Worm (Caenorhabditis elegans): ENCODE results near the gene valv-1.

valv-1 gene

DNA sequence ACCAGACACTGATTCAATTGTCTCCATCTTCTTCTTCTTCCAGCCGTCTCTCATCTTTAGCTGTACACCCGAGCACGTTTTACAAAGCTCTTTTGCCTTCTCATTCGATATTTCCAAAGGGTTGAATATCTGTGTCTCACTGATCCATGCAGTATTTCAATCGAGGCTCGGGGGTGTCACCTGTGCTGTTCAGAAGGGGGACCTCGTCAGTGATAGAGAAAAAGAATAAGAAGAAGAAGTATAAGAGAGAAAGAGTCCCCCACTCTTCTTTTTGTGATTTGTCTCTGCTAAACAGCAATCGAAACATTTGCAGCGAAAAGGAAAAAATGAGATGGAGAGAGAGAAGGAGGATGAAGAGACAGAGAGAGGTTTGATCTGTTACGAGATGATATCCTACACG is 19.1 kb downstream of the valv-1 start:
- TF ChIP-seq nfya-1 (tag; optimal IDR thresholded peaks at IDR 0.05; ENCODE audit: insufficient read depth) = peak; percentile 7
- TF ChIP-seq fkh-2 (tag; optimal IDR thresholded peaks at IDR 0.05) = no peak

- no peak for TF ChIP-seq nhr-28 (tag; optimal IDR thresholded peaks at IDR 0.05)
- TF ChIP-seq ztf-4 (tag; optimal IDR thresholded peaks at IDR 0.05) = no peak
- TF ChIP-seq pqm-1 (tag; optimal IDR thresholded peaks at IDR 0.05) = no peak
- no peak for TF ChIP-seq unc-39 (tag; optimal IDR thresholded peaks at IDR 0.05)
- TF ChIP-seq zag-1 (tag; optimal IDR thresholded peaks at IDR 0.05) = no peak
- no peak for TF ChIP-seq nfya-1 (tag; optimal IDR thresholded peaks at IDR 0.05; ENCODE audit: insufficient read depth)
- TF ChIP-seq nhr-11 (tag; optimal IDR thresholded peaks at IDR 0.05) = no peak
- no peak for TF ChIP-seq mdl-1 (tag; optimal IDR thresholded peaks at IDR 0.05)
- TF ChIP-seq fkh-10 (GFP tag; optimal IDR thresholded peaks at IDR 0.05) = no peak
- no peak for TF ChIP-seq nhr-43 (tag; optimal IDR thresholded peaks at IDR 0.05; ENCODE audit: poor library complexity, severe bottlenecking)
Observed at ce11 chrIV:7424198-7424597, 20.9 kb downstream of the valv-1 start, which contains the start of gene unc-82. Gene unc-82 (plus strand): TSS chrIV:7424498.

- TF ChIP-seq mml-1 (tag; optimal IDR thresholded peaks at IDR 0.05) (no peak), jun-1 (tag; optimal IDR thresholded peaks at IDR 0.05) (no peak), fos-1 (tag; optimal IDR thresholded peaks at IDR 0.05) (no peak), lsy-12 (tag; optimal IDR thresholded peaks at IDR 0.05) (no peak), elt-1 (tag; optimal IDR thresholded peaks at IDR 0.05) (no peak), ztf-4 (tag; optimal IDR thresholded peaks at IDR 0.05) (no peak), nhr-43 (tag; optimal IDR thresholded peaks at IDR 0.05; ENCODE audit: poor library complexity, severe bottlenecking) (no peak), fkh-10 (GFP tag; optimal IDR thresholded peaks at IDR 0.05) (no peak), nhr-25 (tag; optimal IDR thresholded peaks at IDR 0.05) (no peak), nhr-12 (tag; optimal IDR thresholded peaks at IDR 0.05) (no peak), skn-1 (tag; optimal IDR thresholded peaks at IDR 0.05) (no peak), R02D3.7 (tag; optimal IDR thresholded peaks at IDR 0.05) (no peak), fkh-2 (tag; optimal IDR thresholded peaks at IDR 0.05) (no peak), tbx-2 (tag; optimal IDR thresholded peaks at IDR 0.05) (no peak)
Observed at ce11 chrIV:7420913-7421312, 24.2 kb downstream of the valv-1 start, which contains the start of gene srtx-1. Gene srtx-1 (plus strand): TSS chrIV:7421213.

DNA sequence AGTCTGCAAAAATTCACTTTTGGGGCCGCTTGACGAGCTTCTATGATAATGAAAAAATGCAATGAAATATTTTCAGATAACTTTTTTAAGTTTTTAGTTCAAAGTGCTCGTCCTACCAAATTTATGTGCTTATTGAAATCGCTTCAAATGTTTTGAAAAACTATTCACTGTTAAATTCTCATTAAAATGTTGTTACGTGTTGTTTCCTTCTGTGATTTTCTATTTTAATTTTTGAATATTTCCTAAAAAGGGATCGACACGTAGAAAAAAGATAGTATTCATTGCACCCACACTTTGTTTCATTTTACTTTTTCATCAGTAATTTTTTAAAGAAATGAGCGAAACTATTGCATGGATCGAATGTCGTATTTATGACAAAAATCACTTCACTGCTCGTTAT is 26.3 kb downstream of the valv-1 start, which contains the start of gene B0496.6:
Gene B0496.6, plus strand, starts transcription at position 301 of the 400 bp plus-strand sequence.
- TF ChIP-seq egl-27 (tag; optimal IDR thresholded peaks at IDR 0.05) (no peak), nhr-43 (tag; optimal IDR thresholded peaks at IDR 0.05; ENCODE audit: poor library complexity, severe bottlenecking) (no peak), elt-1 (tag; optimal IDR thresholded peaks at IDR 0.05) (no peak), hmg-11 (tag; optimal IDR thresholded peaks at IDR 0.05) (no peak), ztf-4 (tag; optimal IDR thresholded peaks at IDR 0.05) (no peak), skn-1 (tag; optimal IDR thresholded peaks at IDR 0.05) (no peak)

ce11 chrIV:7414163-7414562 is 31.0 kb downstream of the valv-1 start:
- TF ChIP-seq fkh-10 (GFP tag; optimal IDR thresholded peaks at IDR 0.05) (peak; percentile 96), nhr-77 (tag; optimal IDR thresholded peaks at IDR 0.05) (no peak)

- TF ChIP-seq lin-15B (tag; optimal IDR thresholded peaks at IDR 0.05) (no peak), lsy-12 (tag; optimal IDR thresholded peaks at IDR 0.05) (no peak), lin-39 (tag; optimal IDR thresholded peaks at IDR 0.05) (no peak), nhr-43 (tag; optimal IDR thresholded peaks at IDR 0.05; ENCODE audit: poor library complexity, severe bottlenecking) (no peak), nhr-237 (tag; optimal IDR thresholded peaks at IDR 0.05) (no peak), hmg-11 (tag; optimal IDR thresholded peaks at IDR 0.05) (no peak), unc-39 (tag; optimal IDR thresholded peaks at IDR 0.05) (no peak), nhr-28 (tag; optimal IDR thresholded peaks at IDR 0.05) (no peak), tbx-2 (tag; optimal IDR thresholded peaks at IDR 0.05) (no peak), nhr-77 (tag; optimal IDR thresholded peaks at IDR 0.05) (no peak), egl-5 (tag; optimal IDR thresholded peaks at IDR 0.05) (no peak), elt-3 (tag; optimal IDR thresholded peaks at IDR 0.05) (no peak), ceh-9 (tag; optimal IDR thresholded peaks at IDR 0.05) (no peak), fkh-2 (tag; optimal IDR thresholded peaks at IDR 0.05) (no peak), zag-1 (tag; optimal IDR thresholded peaks at IDR 0.05) (no peak), elt-1 (tag; optimal IDR thresholded peaks at IDR 0.05) (no peak), pha-4 (tag; optimal IDR thresholded peaks at IDR 0.05) (no peak)
Observed at ce11 chrIV:7413573-7413972, 31.6 kb downstream of the valv-1 start.
